Worm (Caenorhabditis elegans): Measurements from ENCODE around the gene T25D1.3.

The T25D1.3 gene

DNA sequence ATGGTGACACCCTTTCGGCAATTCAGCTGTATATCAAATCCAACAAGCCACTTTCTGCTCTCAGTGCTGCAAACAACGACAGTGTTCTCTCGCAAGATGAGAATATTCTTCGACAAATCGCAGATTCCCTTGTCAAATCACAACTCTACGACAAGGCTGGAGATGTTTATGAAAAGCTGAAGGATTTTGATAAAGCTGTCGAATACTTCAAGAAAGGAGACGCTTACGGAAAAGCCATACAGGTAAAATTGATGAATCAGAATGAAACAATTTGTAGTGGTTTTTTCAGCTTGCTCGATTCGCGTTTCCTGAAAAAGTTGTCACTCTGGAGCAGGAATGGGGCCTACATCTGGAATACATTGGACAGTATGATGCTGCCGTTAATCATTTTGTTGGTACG lies 40.7 kb downstream of the T25D1.3 start:
- TF ChIP-seq attf-5 (GFP tag; optimal IDR thresholded peaks at IDR 0.05) (no peak), hlh-12 (tag; optimal IDR thresholded peaks at IDR 0.05) (no peak), ztf-22 (GFP tag; optimal IDR thresholded peaks at IDR 0.05) (no peak), cebp-2 (GFP tag; IDR thresholded peaks at IDR 0.05) (no peak), nhr-179 (tag; optimal IDR thresholded peaks at IDR 0.05) (no peak), tbx-9 (tag; optimal IDR thresholded peaks at IDR 0.05; ENCODE audit: borderline replicate concordance) (no peak), snpc-1.3 (tag; optimal IDR thresholded peaks at IDR 0.05; ENCODE audit: insufficient read depth) (no peak), Y95B8A.8 (GFP tag; IDR thresholded peaks at IDR 0.05) (no peak), attf-6 (GFP tag; IDR thresholded peaks at IDR 0.05) (no peak), nhr-90 (tag; optimal IDR thresholded peaks at IDR 0.05) (no peak), mes-4 (tag; optimal IDR thresholded peaks at IDR 0.05) (no peak), mel-28 (tag; optimal IDR thresholded peaks at IDR 0.05; ENCODE audit: borderline replicate concordance) (no peak), egrh-3 (GFP tag; IDR thresholded peaks at IDR 0.05) (no peak), D2030.7 (GFP tag; IDR thresholded peaks at IDR 0.05) (no peak), zim-3 (tag; optimal IDR thresholded peaks at IDR 0.05) (no peak), hrde-1 (tag; optimal IDR thresholded peaks at IDR 0.05; ENCODE audit: borderline replicate concordance) (no peak), F22D6.2 (tag; optimal IDR thresholded peaks at IDR 0.05) (no peak)

DNA sequence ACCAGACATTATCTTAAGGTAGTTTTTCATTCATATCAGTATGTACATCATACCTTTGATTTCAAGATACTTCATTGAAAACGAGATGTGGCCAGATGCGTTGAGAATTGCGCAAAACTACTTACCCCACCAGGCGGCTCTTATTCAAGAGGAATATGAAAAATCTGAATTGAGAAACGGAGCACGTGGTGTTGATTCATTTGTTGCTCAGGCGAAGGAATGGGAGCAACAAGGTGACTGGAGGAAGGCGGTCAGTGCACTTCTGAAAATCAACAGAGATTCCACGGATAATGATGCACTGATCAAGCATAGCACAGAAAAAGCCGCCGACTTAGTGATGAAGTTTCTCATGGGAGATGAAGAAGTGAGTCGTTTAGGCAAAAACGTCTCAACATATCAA lies 42.8 kb downstream of the T25D1.3 start:
- no peak for TF ChIP-seq snpc-1.3 (tag; optimal IDR thresholded peaks at IDR 0.05; ENCODE audit: insufficient read depth)
- TF ChIP-seq hmg-1.2 (GFP tag; IDR thresholded peaks at IDR 0.05) = no peak
- TF ChIP-seq lin-35 (GFP tag; optimal IDR thresholded peaks at IDR 0.05) = no peak
- TF ChIP-seq B0035.1 (tag; optimal IDR thresholded peaks at IDR 0.05) = no peak
- TF ChIP-seq tlf-1 (GFP tag; optimal IDR thresholded peaks at IDR 0.05) = no peak
- no peak for TF ChIP-seq Y79H2A.3 (GFP tag; conservative IDR thresholded peaks at IDR 0.05)
- TF ChIP-seq cebp-2 (GFP tag; IDR thresholded peaks at IDR 0.05) = no peak
- no peak for TF ChIP-seq lin-40 (tag; optimal IDR thresholded peaks at IDR 0.05)
- no peak for TF ChIP-seq him-1 (tag; optimal IDR thresholded peaks at IDR 0.05)
- no peak for TF ChIP-seq aptf-3 (GFP tag; IDR thresholded peaks at IDR 0.05)
- no peak for TF ChIP-seq tbp1 (GFP tag; optimal IDR thresholded peaks at IDR 0.05)
- TF ChIP-seq rec-8 (tag; optimal IDR thresholded peaks at IDR 0.05) = no peak
- no peak for TF ChIP-seq nhr-80 (tag; optimal IDR thresholded peaks at IDR 0.05)
- no peak for TF ChIP-seq ccch-3 (GFP tag; optimal IDR thresholded peaks at IDR 0.05)
- no peak for TF ChIP-seq repo-1 (tag; optimal IDR thresholded peaks at IDR 0.05)
- TF ChIP-seq somi-1 (GFP tag; optimal IDR thresholded peaks at IDR 0.05) = no peak
- TF ChIP-seq die-1 (tag; optimal IDR thresholded peaks at IDR 0.05) = no peak
- no peak for TF ChIP-seq egrh-3 (GFP tag; IDR thresholded peaks at IDR 0.05)
- no peak for TF ChIP-seq ets-4 (GFP tag; optimal IDR thresholded peaks at IDR 0.05)
- no peak for TF ChIP-seq mcd-1 (GFP tag; IDR thresholded peaks at IDR 0.05)

ce11 chrX:16550551-16550950 lies 45.1 kb downstream of the T25D1.3 start:
- TF ChIP-seq hrde-1 (tag; optimal IDR thresholded peaks at IDR 0.05; ENCODE audit: borderline replicate concordance) = no peak
- TF ChIP-seq sdz-38 (tag; optimal IDR thresholded peaks at IDR 0.05) = no peak
- TF ChIP-seq atf-7 (tag; optimal IDR thresholded peaks at IDR 0.05) = peak; percentile 20
- TF ChIP-seq nhr-80 (tag; optimal IDR thresholded peaks at IDR 0.05) = peak; percentile 91
- TF ChIP-seq attf-5 (GFP tag; optimal IDR thresholded peaks at IDR 0.05) = peak; percentile 4
- TF ChIP-seq ztf-26 (tag; optimal IDR thresholded peaks at IDR 0.05) = no peak
- TF ChIP-seq B0336.3 (GFP tag; IDR thresholded peaks at IDR 0.05) = no peak
- peak in 1 of 2 experiments; percentile 32 for TF ChIP-seq let-607 (tag; optimal IDR thresholded peaks at IDR 0.05)
- no peak for TF ChIP-seq snpc-3.4 (tag; optimal IDR thresholded peaks at IDR 0.05)
- TF ChIP-seq ZK185.1 (tag; optimal IDR thresholded peaks at IDR 0.05; ENCODE audit: poor library complexity, severe bottlenecking) = peak; percentile 27
- no peak for TF ChIP-seq snpc-4 (GFP tag; optimal IDR thresholded peaks at IDR 0.05)
- peak in 1 of 4 experiments; percentile 27 for TF ChIP-seq snpc-4 (tag; optimal IDR thresholded peaks at IDR 0.05)
- TF ChIP-seq B0035.1 (tag; optimal IDR thresholded peaks at IDR 0.05) = no peak
- TF ChIP-seq pha-4 (tag; optimal IDR thresholded peaks at IDR 0.05) = peak; percentile 18
- no peak for TF ChIP-seq ceh-91 (GFP tag; IDR thresholded peaks at IDR 0.05)
- peak; percentile 21; the same call in 1 of the 2 replicates for TF ChIP-seq dox-1 (GFP tag; IDR thresholded peaks at IDR 0.05)
